Fruit fly (Drosophila melanogaster): ENCODE measurements around the gene CG6443.

Gene CG6443

dm6 chr2L:10703281-10703680, 25.5 kb upstream of the CG6443 start, which contains the start of gene CG6415 (continued):
- TF ChIP-seq acj6 (GFP tag; optimal IDR thresholded peaks at IDR 0.05) (peak; percentile 27), CG16779 (tag; optimal IDR thresholded peaks at IDR 0.05) (no peak), dac (GFP tag; optimal IDR thresholded peaks at IDR 0.05) (peak; percentile 5), cyc (GFP tag; optimal IDR thresholded peaks at IDR 0.05) (no peak), ss (GFP tag; optimal IDR thresholded peaks at IDR 0.05) (no peak), CG9139 (GFP tag; optimal IDR thresholded peaks at IDR 0.05) (no peak), CG8319 (GFP tag; optimal IDR thresholded peaks at IDR 0.05) (no peak), CG4318 (GFP tag; optimal IDR thresholded peaks at IDR 0.05) (peak; percentile 48), Eip75B (GFP tag; optimal IDR thresholded peaks at IDR 0.05) (no peak), CG10631 (GFP tag; optimal IDR thresholded peaks at IDR 0.05) (no peak), CG1621 (tag; optimal IDR thresholded peaks at IDR 0.05) (no peak), lz (GFP tag; optimal IDR thresholded peaks at IDR 0.05) (peak; percentile 27), Lpt (GFP tag; optimal IDR thresholded peaks at IDR 0.05) (no peak), fd85E (GFP tag; optimal IDR thresholded peaks at IDR 0.05) (no peak), Gug (GFP tag; IDR thresholded peaks at IDR 0.05) (peak; percentile 78), CG31627 (GFP tag; optimal IDR thresholded peaks at IDR 0.05) (peak; percentile 32), esn (GFP tag; optimal IDR thresholded peaks at IDR 0.05) (no peak), eg (GFP tag; IDR thresholded peaks at IDR 0.05) (peak; percentile 85), Hr38 (GFP tag; optimal IDR thresholded peaks at IDR 0.05) (no peak), Eip93F (GFP tag; optimal IDR thresholded peaks at IDR 0.05) (no peak), CG32006 (GFP tag; optimal IDR thresholded peaks at IDR 0.05) (peak; percentile 80), svp (GFP tag) (peak; percentile 97), topi (GFP tag; optimal IDR thresholded peaks at IDR 0.05) (peak; percentile 28), Ets21C (GFP tag; optimal IDR thresholded peaks at IDR 0.05) (no peak), CG15336 (GFP tag; IDR thresholded peaks at IDR 0.05) (peak; percentile 71), CG11762 (GFP tag; optimal IDR thresholded peaks at IDR 0.05; ENCODE audit: insufficient read depth) (no peak), fkh (GFP tag; optimal IDR thresholded peaks at IDR 0.05) (peak; percentile 51), CG6276 (GFP tag; optimal IDR thresholded peaks at IDR 0.05) (peak; percentile 63), salr (GFP tag; optimal IDR thresholded peaks at IDR 0.05) (no peak), CG8632 (GFP tag; optimal IDR thresholded peaks at IDR 0.05) (no peak), CG11902 (GFP tag; optimal IDR thresholded peaks at IDR 0.05) (no peak), CG7368 (GFP tag; optimal IDR thresholded peaks at IDR 0.05) (no peak), Met (GFP tag; optimal IDR thresholded peaks at IDR 0.05) (peak; percentile 34), CG3919 (GFP tag; optimal IDR thresholded peaks at IDR 0.05) (peak; percentile 22), Hr4 (GFP tag; optimal IDR thresholded peaks at IDR 0.05) (peak; percentile 71), CG6163 (GFP tag; IDR thresholded peaks at IDR 0.05) (peak; percentile 50; the same call in 2 of the 3 replicates)

dm6 chr2L:10704425-10704824, 24.4 kb upstream of the CG6443 start:
- TF ChIP-seq Hr38 (GFP tag; optimal IDR thresholded peaks at IDR 0.05) (no peak), Met (GFP tag; optimal IDR thresholded peaks at IDR 0.05) (no peak), Ets96B (tag; optimal IDR thresholded peaks at IDR 0.05) (no peak), vri (GFP tag; optimal IDR thresholded peaks at IDR 0.05) (no peak), net (GFP tag; optimal IDR thresholded peaks at IDR 0.05) (no peak), OdsH (GFP tag; optimal IDR thresholded peaks at IDR 0.05) (no peak), fd85E (GFP tag; optimal IDR thresholded peaks at IDR 0.05) (no peak), CG6808 (GFP tag; optimal IDR thresholded peaks at IDR 0.05) (no peak), Gug (GFP tag; IDR thresholded peaks at IDR 0.05) (no peak), CG8319 (GFP tag; optimal IDR thresholded peaks at IDR 0.05) (no peak), fd59A (GFP tag; optimal IDR thresholded peaks at IDR 0.05) (no peak), topi (GFP tag; optimal IDR thresholded peaks at IDR 0.05) (no peak), CG11294 (GFP tag; IDR thresholded peaks at IDR 0.05) (no peak), CG10631 (GFP tag; optimal IDR thresholded peaks at IDR 0.05) (no peak), esn (GFP tag; optimal IDR thresholded peaks at IDR 0.05) (no peak)

Data from whole organism, prepupa.